Fruit fly (Drosophila melanogaster) whole organism, embryonic: ENCODE data around the gene Rtnl1.

Source experiments
- CG12299 ChIP-seq: fragments of 200-800 bp; sonication (Bioruptor generic); optimal IDR thresholded peaks from 2 replicates; lab custom pipeline; 2018; ENCODE audit warnings: missing biosample characterization, mild to moderate bottlenecking, missing genetic modification characterization
- CG13894 ChIP-seq: fragments of 200-800 bp; sonication (Bioruptor generic); optimal IDR thresholded peaks from 3 replicates; lab custom pipeline; 2018; ENCODE audit warnings: missing biosample characterization, mild to moderate bottlenecking, missing genetic modification characterization, moderate library complexity
- CG15073 ChIP-seq: fragments of 200-800 bp; sonication (Bioruptor generic); optimal IDR thresholded peaks from 2 replicates; lab custom pipeline; 2016; ENCODE audit warnings: missing biosample characterization, missing genetic modification characterization
- CG15269 ChIP-seq: fragments of 200-800 bp; sonication (Bioruptor generic); optimal IDR thresholded peaks from 2 replicates; lab custom pipeline; 2018; ENCODE audit warnings: missing biosample characterization, mild to moderate bottlenecking, missing genetic modification characterization, moderate library complexity
- CG15479 ChIP-seq: fragments of 200-800 bp; sonication (Bioruptor generic); optimal IDR thresholded peaks from 3 replicates; lab custom pipeline; 2019; ENCODE audit warnings: missing biosample characterization, mild to moderate bottlenecking, missing genetic modification characterization, moderate library complexity
- CG18011 ChIP-seq: fragments of 200-800 bp; sonication (Bioruptor generic); optimal IDR thresholded peaks from 2 replicates; lab custom pipeline; 2017; ENCODE audit warnings: missing biosample characterization, missing genetic modification characterization, mild to moderate bottlenecking, moderate library complexity, missing genotype
- CG18262 ChIP-seq: fragments of 200-800 bp; optimal IDR thresholded peaks from 3 replicates; lab custom pipeline; 2019; ENCODE audit warnings: missing biosample characterization, mild to moderate bottlenecking, missing genetic modification characterization, moderate library complexity
- CG30020 ChIP-seq: fragments of 200-800 bp; optimal IDR thresholded peaks from 2 replicates; lab custom pipeline; 2019; ENCODE audit warnings: missing biosample characterization, mild to moderate bottlenecking, missing genetic modification characterization, moderate library complexity
- CG32532 ChIP-seq: fragments of 200-800 bp; sonication (Bioruptor generic); IDR thresholded peaks from 2 replicates; pipeline ENCODE4 v1.3.6; 2022; ENCODE audit warnings: missing biosample characterization, missing genetic modification characterization
- CG3281 ChIP-seq: fragments of 200-800 bp; sonication (Bioruptor generic); optimal IDR thresholded peaks from 3 replicates; lab custom pipeline; 2017; ENCODE audit warnings: missing biosample characterization, mild to moderate bottlenecking, missing genetic modification characterization
- CG33213 ChIP-seq: fragments of 200-800 bp; sonication (Bioruptor generic); optimal IDR thresholded peaks from 3 replicates; lab custom pipeline; 2016; ENCODE audit warnings: missing biosample characterization, missing genetic modification characterization
- CG3726 ChIP-seq: fragments of 200-800 bp; sonication (Bioruptor generic); IDR thresholded peaks from 3 replicates; pipeline ENCODE4, ENCODE4 v1.3.6; 2022; ENCODE audit warnings: missing biosample characterization, missing genetic modification characterization
- CG3838 ChIP-seq: fragments of 200-800 bp; sonication (Bioruptor generic); optimal IDR thresholded peaks from 3 replicates; lab custom pipeline; 2016; ENCODE audit warnings: missing biosample characterization, missing genetic modification characterization
- CG4404 ChIP-seq: fragments of 200-800 bp; sonication (Bioruptor generic); IDR thresholded peaks from 2 replicates; pipeline ENCODE4 v1.3.6; 2022; ENCODE audit warnings: missing biosample characterization, missing genetic modification characterization
- CG7372 ChIP-seq: fragments of 200-800 bp; sonication (Bioruptor generic); IDR thresholded peaks from 2 replicates; pipeline ENCODE4 v1.3.6; 2022; ENCODE audit warnings: missing biosample characterization, missing genetic modification characterization
- CG8765 ChIP-seq: fragments of 200-800 bp; sonication (Bioruptor generic); IDR thresholded peaks from 2 replicates; pipeline ENCODE4 v1.3.6; 2022; ENCODE audit warnings: missing biosample characterization, missing genetic modification characterization
- CG8944 ChIP-seq: fragments of 200-800 bp; sonication (Bioruptor generic); optimal IDR thresholded peaks from 3 replicates; lab custom pipeline; 2016; ENCODE audit warnings: missing biosample characterization, missing genetic modification characterization
- CG9932 ChIP-seq: fragments of 200-800 bp; sonication (Bioruptor generic); IDR thresholded peaks from 2 replicates; pipeline ENCODE4 v1.3.6; 2022; ENCODE audit warnings: missing biosample characterization, missing genetic modification characterization
- Camta ChIP-seq: fragments of 200-800 bp; sonication (Bioruptor generic); optimal IDR thresholded peaks from 2 replicates; lab custom pipeline; 2016; ENCODE audit warnings: missing biosample characterization, missing genetic modification characterization
- CrebB ChIP-seq: fragments of 200-800 bp; sonication (Bioruptor generic); optimal IDR thresholded peaks from 3 replicates; lab custom pipeline; 2018; ENCODE audit warnings: missing biosample characterization, mild to moderate bottlenecking, missing genetic modification characterization
- D ChIP-seq, 2 experiments: fragments of 200-800 bp in 1 of 2; fragments of >200 bp in 1 of 2; sonication (Bioruptor generic) in 1 of 2; optimal IDR thresholded peaks; 2 replicates in 1 of 2; 3 replicates in 1 of 2; lab custom pipeline; 2017; ENCODE audit warnings: mild to moderate bottlenecking in 1 of 2, missing biosample characterization in 1 of 2, missing genetic modification characterization in 1 of 2, missing genetic modification reagents in 1 of 2
- Deaf1 ChIP-seq: fragments of 200-800 bp; optimal IDR thresholded peaks from 3 replicates; lab custom pipeline; 2019; ENCODE audit warnings: missing biosample characterization, mild to moderate bottlenecking, missing genetic modification characterization, moderate library complexity
- Dip3 ChIP-seq: fragments of 200-800 bp; sonication (Bioruptor generic); optimal IDR thresholded peaks from 3 replicates; lab custom pipeline; 2016; ENCODE audit warnings: missing biosample characterization, missing genetic modification characterization
- HmgZ ChIP-seq: fragments of 200-800 bp; sonication (Bioruptor generic); optimal IDR thresholded peaks from 2 replicates; lab custom pipeline; 2018; ENCODE audit warnings: missing biosample characterization, mild to moderate bottlenecking, missing genetic modification characterization
- Myb ChIP-seq: fragments of 200-800 bp; sonication (Bioruptor generic); optimal IDR thresholded peaks from 2 replicates; lab custom pipeline; 2016; ENCODE audit warnings: missing biosample characterization, missing genetic modification characterization
- NC2α ChIP-seq: fragments of 200-800 bp; sonication (Bioruptor generic); optimal IDR thresholded peaks from 2 replicates; lab custom pipeline; 2016; ENCODE audit warnings: missing biosample characterization, missing genetic modification characterization
- Poxn ChIP-seq: fragments of 200-800 bp; sonication (Bioruptor generic); IDR thresholded peaks from 2 replicates; pipeline ENCODE4 v1.3.6; 2022; ENCODE audit warnings: missing biosample characterization, missing genetic modification characterization
- Ssrp ChIP-seq: fragments of 200-800 bp; sonication (Bioruptor generic); optimal IDR thresholded peaks from 2 replicates; lab custom pipeline; 2018; ENCODE audit warnings: missing biosample characterization, mild to moderate bottlenecking, missing genetic modification characterization, moderate library complexity
- TFAM ChIP-seq: fragments of 200-800 bp; sonication (Bioruptor generic); optimal IDR thresholded peaks from 2 replicates; lab custom pipeline; 2017; ENCODE audit warnings: missing biosample characterization, missing genetic modification characterization, inconsistent platforms
- Taf1 ChIP-seq: fragments of 200-800 bp; sonication (Bioruptor generic); IDR thresholded peaks from 2 replicates; pipeline ENCODE4 v1.3.6; 2022; ENCODE audit warnings: missing biosample characterization, missing genetic modification characterization
- Trl ChIP-seq, 3 experiments: fragments of >200 bp in 2 of 3; fragments of 200-800 bp in 1 of 3; sonication (Bioruptor generic) in 1 of 3; optimal IDR thresholded peaks; 2 replicates in 1 of 3; 3 replicates in 2 of 3; lab custom pipeline; 2016 to 2017; ENCODE audit warnings: missing biosample characterization in 1 of 3, missing genetic modification characterization in 1 of 3
- br ChIP-seq: fragments of >200 bp; optimal IDR thresholded peaks from 2 replicates; lab custom pipeline; 2017
- cad ChIP-seq: fragments of >200 bp; optimal IDR thresholded peaks from 2 replicates; lab custom pipeline; 2017; ENCODE audit warnings: missing biosample characterization, missing genetic modification characterization
- cg ChIP-seq: fragments of 200-800 bp; sonication (Bioruptor generic); optimal IDR thresholded peaks from 3 replicates; lab custom pipeline; 2019; ENCODE audit warnings: missing biosample characterization, mild to moderate bottlenecking, missing genetic modification characterization, moderate library complexity
- chm ChIP-seq: fragments of 200-800 bp; sonication (Bioruptor generic); IDR thresholded peaks from 2 replicates; pipeline ENCODE4 v1.3.6; 2022; ENCODE audit warnings: missing biosample characterization, missing genetic modification characterization
- cwo ChIP-seq: fragments of 200-800 bp; sonication (Bioruptor generic); optimal IDR thresholded peaks from 3 replicates; lab custom pipeline; 2017; ENCODE audit warnings: missing biosample characterization, missing genetic modification characterization, mild to moderate bottlenecking, moderate library complexity, missing genetic modification reagents
- danr ChIP-seq: fragments of 200-800 bp; sonication (Bioruptor generic); IDR thresholded peaks from 2 replicates; pipeline ENCODE4 v1.3.6; 2022; ENCODE audit warnings: missing biosample characterization, missing genetic modification characterization
- grau ChIP-seq: fragments of 200-800 bp; optimal IDR thresholded peaks from 3 replicates; lab custom pipeline; 2019; ENCODE audit warnings: missing biosample characterization, mild to moderate bottlenecking, missing genetic modification characterization, moderate library complexity
- lola ChIP-seq, 3 experiments: fragments of >200 bp in 2 of 3; fragments of 200-800 bp in 1 of 3; sonication (Bioruptor generic) in 1 of 3; optimal IDR thresholded peaks; 2 replicates each; lab custom pipeline; 2017 to 2019; ENCODE audit warnings: missing biosample characterization in 3 of 3, missing genetic modification characterization in 3 of 3, mild to moderate bottlenecking in 1 of 3, moderate library complexity in 1 of 3
- oc ChIP-seq: fragments of 200-800 bp; sonication (Bioruptor generic); optimal IDR thresholded peaks from 2 replicates; lab custom pipeline; 2018; ENCODE audit warnings: missing biosample characterization, mild to moderate bottlenecking, missing genetic modification characterization, moderate library complexity
- pan ChIP-seq, 4 experiments: fragments of >200 bp in 3 of 4; fragments of 200-800 bp in 1 of 4; sonication (Bioruptor generic) in 1 of 4; optimal IDR thresholded peaks in 3 of 4; IDR thresholded peaks in 1 of 4; 2 replicates each; pipeline versions ENCODE4 v1.3.6 to Lab custom; 2017 to 2022; ENCODE audit warnings: missing biosample characterization in 2 of 4, missing genetic modification characterization in 2 of 4, mixed read lengths in 1 of 4
- pum ChIP-seq: fragments of 200-800 bp; sonication (Bioruptor generic); optimal IDR thresholded peaks from 2 replicates; lab custom pipeline; 2016; ENCODE audit warnings: missing biosample characterization, missing genetic modification characterization
- schlank ChIP-seq: fragments of 200-800 bp; sonication (Bioruptor generic); optimal IDR thresholded peaks from 2 replicates; lab custom pipeline; 2018; ENCODE audit warnings: missing biosample characterization, mild to moderate bottlenecking, missing genetic modification characterization
- sqz ChIP-seq: fragments of 200-800 bp; sonication (Bioruptor generic); optimal IDR thresholded peaks from 3 replicates; lab custom pipeline; 2018; ENCODE audit warnings: missing biosample characterization, mild to moderate bottlenecking, missing genetic modification characterization
- sr ChIP-seq: fragments of 200-800 bp; sonication (Bioruptor generic); IDR thresholded peaks from 3 replicates; pipeline ENCODE4 v1.3.6; 2022; ENCODE audit warnings: missing biosample characterization, missing genetic modification characterization
- tin ChIP-seq: fragments of 200-800 bp; sonication (Bioruptor generic); optimal IDR thresholded peaks from 3 replicates; lab custom pipeline; 2016; ENCODE audit warnings: missing biosample characterization, missing genetic modification characterization
- trem ChIP-seq: fragments of 200-800 bp; optimal IDR thresholded peaks from 3 replicates; lab custom pipeline; 2019; ENCODE audit warnings: missing biosample characterization, mild to moderate bottlenecking, missing genetic modification characterization, moderate library complexity
- tx ChIP-seq: fragments of 200-800 bp; sonication (Bioruptor generic); optimal IDR thresholded peaks from 2 replicates; lab custom pipeline; 2016; ENCODE audit warnings: missing biosample characterization, missing genetic modification characterization
- usp ChIP-seq: fragments of >200 bp; optimal IDR thresholded peaks from 2 replicates; lab custom pipeline; 2017; ENCODE audit warnings: missing biosample characterization, missing genetic modification characterization

Rtnl1 gene

dm6 chr2L:5044892-5045619 lies 35.5 kb upstream of the Rtnl1 start (continued):
- TF ChIP-seq sr (GFP tag; lab: Robert Waterston, UW) (peak; percentile 40; the same call in 1 of the 3 replicates), CG30020 (no peak), CG3281 (peak; percentile 68), Ssrp (peak; percentile 46), chm (GFP tag; lab: Robert Waterston, UW) (peak; percentile 52), Camta (GFP tag; lab: Kevin White, UChicago) (peak; percentile 35), cad (GFP tag; lab: Kevin White, UChicago) (no peak), trem (tag; lab: Kevin White, UChicago) (peak; percentile 11), br (no peak), CG12299 (tag; lab: Kevin White, UChicago) (no peak), CG13894 (tag; lab: Kevin White, UChicago) (no peak), danr (peak; percentile 11; the same call in 1 of the 2 replicates), usp (GFP tag; lab: Kevin White, UChicago) (no peak), CG8765 (GFP tag; lab: Robert Waterston, UW) (no peak), grau (tag; lab: Kevin White, UChicago) (peak; percentile 57), Deaf1 (tag; lab: Kevin White, UChicago) (peak; percentile 6), CG4404 (GFP tag; lab: Robert Waterston, UW) (peak; percentile 27; the same call in 1 of the 2 replicates), CG15479 (GFP tag; lab: Kevin White, UChicago) (no peak), schlank (tag; lab: Kevin White, UChicago) (no peak), CG15073 (GFP tag; lab: Kevin White, UChicago) (peak; percentile 97), CG7372 (no peak), CG3838 (GFP tag; lab: Kevin White, UChicago) (no peak), cwo (GFP tag; lab: Kevin White, UChicago) (peak; percentile 53), CG8944 (GFP tag; lab: Kevin White, UChicago) (peak; percentile 53), cg (GFP tag; lab: Kevin White, UChicago) (no peak), CG3726 (no peak), pan (optimal IDR thresholded peaks at IDR 0.05; lab: Kevin White, UChicago) (no peak), pan (GFP tag; optimal IDR thresholded peaks at IDR 0.05 in 1 of 2, IDR thresholded peaks at IDR 0.05 in 1 of 2) (peak in 1 of 2 experiments; percentile 47), D (optimal IDR thresholded peaks at IDR 0.05; lab: Kevin White, UChicago) (no peak), D (GFP tag; optimal IDR thresholded peaks at IDR 0.05; lab: Kevin White, UChicago) (peak; percentile 50), oc (tag; lab: Kevin White, UChicago) (no peak), CG18262 (peak; percentile 75), Trl (optimal IDR thresholded peaks at IDR 0.05; lab: Kevin White, UChicago) (no peak), Trl (GFP tag; optimal IDR thresholded peaks at IDR 0.05; lab: Kevin White, UChicago) (no peak), HmgZ (tag; lab: Kevin White, UChicago) (no peak), CG33213 (GFP tag; lab: Kevin White, UChicago) (peak; percentile 3), Dip3 (GFP tag; lab: Kevin White, UChicago) (no peak), sqz (GFP tag; lab: Kevin White, UChicago) (peak; percentile 82), CG9932 (peak; percentile 51), pum (GFP tag; lab: Kevin White, UChicago) (peak; percentile 42), Poxn (no peak), tx (GFP tag; lab: Kevin White, UChicago) (no peak), NC2α (no peak), lola (GFP tag; optimal IDR thresholded peaks at IDR 0.05; lab: Kevin White, UChicago) (peak in 1 of 3 experiments; percentile 41), Myb (GFP tag; lab: Kevin White, UChicago) (peak; percentile 18), CG15269 (tag; lab: Kevin White, UChicago) (peak; percentile 72), CrebB (tag; lab: Kevin White, UChicago) (no peak), CG18011 (GFP tag; lab: Kevin White, UChicago) (no peak), Taf1 (GFP tag; lab: Robert Waterston, UW) (no peak), tin (GFP tag; lab: Kevin White, UChicago) (peak; percentile 56), CG32532 (GFP tag; lab: Robert Waterston, UW) (peak; percentile 72), TFAM (GFP tag; lab: Kevin White, UChicago) (no peak)
